Fruit fly (Drosophila melanogaster): ENCODE measurements around the gene kst.

kst gene

DNA sequence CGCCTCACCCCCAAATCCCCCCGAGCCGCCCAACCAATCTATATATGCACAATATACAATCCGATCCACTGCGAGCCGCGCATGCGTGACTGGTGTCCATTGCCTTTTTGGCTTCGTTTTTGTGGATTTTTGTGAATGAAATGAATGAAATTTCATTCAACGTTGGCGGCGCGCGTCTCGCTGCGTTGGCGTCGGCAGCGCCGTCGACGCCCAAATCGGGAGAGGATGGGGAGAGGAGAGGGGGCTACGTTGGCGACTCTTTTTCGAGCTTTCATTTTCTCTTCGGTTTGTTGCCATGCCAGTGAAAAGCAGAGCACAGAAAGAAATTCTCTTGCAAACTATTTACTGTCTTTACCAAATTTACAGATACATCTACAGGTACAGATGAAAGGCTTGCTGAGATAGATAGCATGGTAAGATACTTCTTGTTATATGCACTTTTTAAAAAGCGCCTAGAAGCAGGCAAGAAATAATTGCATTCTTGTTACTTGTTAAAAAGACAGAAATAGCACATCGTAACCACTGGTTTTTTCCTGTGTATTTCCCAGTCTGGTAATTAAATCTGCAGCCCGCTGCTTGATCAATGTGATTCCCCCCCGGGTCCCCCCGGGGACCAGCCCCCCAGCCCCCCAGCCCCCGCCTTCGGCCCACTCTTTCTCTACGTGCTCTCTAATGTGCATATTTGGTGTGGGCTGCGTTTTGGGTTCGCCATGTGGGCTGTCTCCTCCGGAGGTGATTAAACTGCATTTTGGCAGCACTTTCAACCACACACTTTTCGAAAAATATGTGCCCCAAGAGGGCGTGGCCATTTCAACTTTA, 43.8 kb downstream of the kst start (continued):
- no peak for TF ChIP-seq lov (optimal IDR thresholded peaks at IDR 0.05)
- no peak for TF ChIP-seq lov (GFP tag; IDR thresholded peaks at IDR 0.05)
- no peak for TF ChIP-seq Ada2b (GFP tag; IDR thresholded peaks at IDR 0.05)
- TF ChIP-seq pros (GFP tag; optimal IDR thresholded peaks at IDR 0.05): no peak
- TF ChIP-seq Dll (GFP tag; IDR thresholded peaks at IDR 0.05; ENCODE audit: partially characterized antibody): no peak
- TF ChIP-seq eyg (GFP tag; optimal IDR thresholded peaks at IDR 0.05): no peak
- TF ChIP-seq gce (GFP tag; IDR thresholded peaks at IDR 0.05): no peak
- peak; percentile 54 for TF ChIP-seq vvl (GFP tag; IDR thresholded peaks at IDR 0.05)
- peak; percentile 12 for TF ChIP-seq CG12219 (GFP tag; optimal IDR thresholded peaks at IDR 0.05)
- peak; percentile 77 for TF ChIP-seq ci (GFP tag; IDR thresholded peaks at IDR 0.05)
- TF ChIP-seq CG10366 (GFP tag; IDR thresholded peaks at IDR 0.05): peak; percentile 22; the same call in 1 of the 2 replicates
- no peak for TF ChIP-seq Poxn (GFP tag; IDR thresholded peaks at IDR 0.05)
- TF ChIP-seq zf30C (GFP tag; optimal IDR thresholded peaks at IDR 0.05): peak; percentile 1
- TF ChIP-seq Med (GFP tag): peak; percentile 78
- TF ChIP-seq D19B (GFP tag; optimal IDR thresholded peaks at IDR 0.05): no peak
- no peak for TF ChIP-seq Hand (GFP tag; optimal IDR thresholded peaks at IDR 0.05)
- TF ChIP-seq Ravus (GFP tag; IDR thresholded peaks at IDR 0.05): no peak
- peak; percentile 59 for TF ChIP-seq sisA (GFP tag; IDR thresholded peaks at IDR 0.05)
- TF ChIP-seq CG6175 (GFP tag; IDR thresholded peaks at IDR 0.05): no peak
- TF ChIP-seq Antp (GFP tag; optimal IDR thresholded peaks at IDR 0.05): no peak
- peak in 1 of 2 experiments; percentile 38 for TF ChIP-seq chif (GFP tag; optimal IDR thresholded peaks at IDR 0.05)
- TF ChIP-seq Tbp (GFP tag; optimal IDR thresholded peaks at IDR 0.05): no peak
- no peak for TF ChIP-seq Side (GFP tag; optimal IDR thresholded peaks at IDR 0.05)
- TF ChIP-seq GATAe (GFP tag; conservative IDR thresholded peaks at IDR 0.05): no peak
- no peak for TF ChIP-seq CG10959 (GFP tag; IDR thresholded peaks at IDR 0.05)
- TF ChIP-seq tgo (GFP tag; IDR thresholded peaks at IDR 0.05): peak; percentile 45; the same call in 2 of the 3 replicates
- peak; percentile 56 for TF ChIP-seq CG17385 (GFP tag; optimal IDR thresholded peaks at IDR 0.05)
- 0 out of 2 replicates have a peak, but pooled peaks have one; percentile 29 for TF ChIP-seq Rx (GFP tag; IDR thresholded peaks at IDR 0.05)
- TF ChIP-seq hb (GFP tag; IDR thresholded peaks at IDR 0.05; ENCODE audit: partially characterized antibody): no peak
- TF ChIP-seq CG9797 (GFP tag; optimal IDR thresholded peaks at IDR 0.05): no peak
- TF ChIP-seq Dip2 (GFP tag; IDR thresholded peaks at IDR 0.05): no peak
- TF ChIP-seq croc (GFP tag; conservative IDR thresholded peaks at IDR 0.05): no peak; the same call in 2 of the 3 replicates
- peak; percentile 56; the same call in 1 of the 2 replicates for TF ChIP-seq wor (GFP tag; IDR thresholded peaks at IDR 0.05)
- peak; percentile 66 for TF ChIP-seq tap (tag; optimal IDR thresholded peaks at IDR 0.05)
- no peak for TF ChIP-seq CG34422 (GFP tag; IDR thresholded peaks at IDR 0.05)
- peak; percentile 19 for TF ChIP-seq CG12769 (tag; optimal IDR thresholded peaks at IDR 0.05)
- no peak for TF ChIP-seq ro (GFP tag; IDR thresholded peaks at IDR 0.05)
- TF ChIP-seq CG6272 (GFP tag; IDR thresholded peaks at IDR 0.05): no peak
- TF ChIP-seq CG8478 (optimal IDR thresholded peaks at IDR 0.05): no peak
- 0 out of 2 replicates have a peak, but pooled peaks have one; percentile 32 for TF ChIP-seq ranshi (GFP tag; IDR thresholded peaks at IDR 0.05)
- TF ChIP-seq ssp (GFP tag; IDR thresholded peaks at IDR 0.05): peak; percentile 57
- no peak for TF ChIP-seq HLHmδ (GFP tag; optimal IDR thresholded peaks at IDR 0.05)
- TF ChIP-seq CG10209 (GFP tag; optimal IDR thresholded peaks at IDR 0.05): peak; percentile 5
- TF ChIP-seq CG10979 (tag; optimal IDR thresholded peaks at IDR 0.05): peak; percentile 69
- TF ChIP-seq bab2 (GFP tag; optimal IDR thresholded peaks at IDR 0.05): no peak
- no peak for TF ChIP-seq CG42726 (GFP tag; IDR thresholded peaks at IDR 0.05; ENCODE audit: partially characterized antibody)
- TF ChIP-seq dmrt99B (tag; optimal IDR thresholded peaks at IDR 0.05): peak; percentile 83
- peak; percentile 53 for TF ChIP-seq nau (GFP tag; optimal IDR thresholded peaks at IDR 0.05)
- no peak for TF ChIP-seq CG16813 (GFP tag; IDR thresholded peaks at IDR 0.05; ENCODE audit: partially characterized antibody)
- no peak for TF ChIP-seq Atf3 (GFP tag; optimal IDR thresholded peaks at IDR 0.05)
